Worm (Caenorhabditis elegans): ENCODE results near the gene pas-2.

The pas-2 gene

DNA sequence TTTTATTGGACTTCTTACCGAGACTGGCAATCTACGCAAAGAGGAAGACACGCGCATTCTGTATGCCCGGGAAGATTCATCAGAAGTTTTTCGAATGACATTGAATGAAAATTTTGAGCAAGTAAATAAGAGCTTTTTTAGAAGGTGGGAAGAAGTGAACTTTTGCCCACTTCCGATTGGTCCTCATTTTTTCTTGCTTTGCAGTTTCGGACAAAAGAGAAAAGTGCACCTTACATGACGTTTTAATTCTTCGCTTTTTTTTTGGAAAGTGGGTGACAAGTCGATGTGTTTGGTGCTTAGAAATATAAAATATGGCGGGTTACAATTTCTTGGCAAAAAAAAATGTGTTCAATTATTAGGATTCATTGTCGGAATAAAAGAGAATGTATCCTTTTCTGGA, 34.2 kb downstream of the pas-2 start, which contains the start of gene secs-1:
secs-1 (minus strand) TSS at position 101 of the 400 bp plus-strand sequence.
- TF ChIP-seq zip-5 (tag; optimal IDR thresholded peaks at IDR 0.05) (no peak), gmeb-2 (tag; optimal IDR thresholded peaks at IDR 0.05) (no peak), Y22D7AL.16 (tag; optimal IDR thresholded peaks at IDR 0.05) (no peak), dve-1 (tag; optimal IDR thresholded peaks at IDR 0.05) (no peak)

DNA sequence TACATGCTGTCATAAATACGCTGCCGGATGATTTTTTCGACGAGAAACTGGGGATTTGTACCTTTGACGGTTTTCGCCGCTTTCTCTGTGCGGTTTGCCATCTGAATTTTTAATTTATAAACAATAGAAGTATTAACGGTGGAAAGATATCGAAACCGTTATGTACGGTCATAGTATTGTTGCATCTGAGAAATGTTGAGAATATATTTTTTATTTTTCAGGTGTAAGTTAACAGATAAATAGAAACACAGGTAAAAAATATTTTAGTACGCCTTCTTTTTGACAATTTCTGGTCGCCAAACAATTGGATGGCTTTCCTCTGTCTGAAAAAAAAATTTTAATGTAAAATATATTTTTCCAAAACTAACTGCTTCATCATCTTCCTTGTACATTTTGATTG, 35.8 kb downstream of the pas-2 start, which contains the start of gene prp-38:
prp-38 (minus strand) TSS at position 101 of the 400 bp plus-strand sequence.
- TF ChIP-seq dve-1 (tag; optimal IDR thresholded peaks at IDR 0.05) (no peak), sdc-2 (tag; optimal IDR thresholded peaks at IDR 0.05) (no peak), ceh-18 (tag; optimal IDR thresholded peaks at IDR 0.05) (no peak), ceh-14 (tag; optimal IDR thresholded peaks at IDR 0.05) (no peak), C38D4.7 (GFP tag; optimal IDR thresholded peaks at IDR 0.05) (no peak), hlh-30 (tag; optimal IDR thresholded peaks at IDR 0.05; ENCODE audit: insufficient read depth) (no peak), Y22D7AL.16 (tag; optimal IDR thresholded peaks at IDR 0.05) (no peak), madf-2 (tag; optimal IDR thresholded peaks at IDR 0.05) (no peak), eyg-1 (tag; optimal IDR thresholded peaks at IDR 0.05) (no peak)

DNA sequence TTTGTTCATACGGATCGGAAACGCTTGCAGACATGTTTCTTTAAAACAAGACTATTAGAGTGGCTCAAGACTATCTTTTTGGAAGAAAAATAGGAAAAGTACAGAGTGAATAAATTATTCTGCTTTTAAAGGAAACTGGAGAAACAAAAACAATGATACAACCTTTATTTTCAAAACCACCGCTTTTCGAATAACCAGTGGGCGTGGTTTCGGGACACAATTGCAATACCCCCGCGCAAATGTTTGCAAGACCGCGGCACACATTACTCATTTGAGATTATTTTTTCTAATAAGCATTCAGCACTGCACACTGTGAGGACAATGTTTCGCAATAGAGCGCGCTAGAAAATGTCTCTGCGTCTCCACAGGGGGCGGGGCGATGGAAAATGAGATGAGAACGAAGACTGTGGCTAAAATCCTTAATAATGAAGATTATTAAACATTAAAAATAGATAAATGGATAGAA, 37.7 kb downstream of the pas-2 start, which contains the start of gene plrg-1:
plrg-1 (minus strand) TSS at position 51 of the 466 bp plus-strand sequence.
- no peak for TF ChIP-seq hlh-13 (GFP tag; optimal IDR thresholded peaks at IDR 0.05)
- peak; percentile 79 for TF ChIP-seq madf-2 (tag; optimal IDR thresholded peaks at IDR 0.05)
- TF ChIP-seq gmeb-2 (tag; optimal IDR thresholded peaks at IDR 0.05) = peak; percentile 71
- TF ChIP-seq pat-9 (tag; optimal IDR thresholded peaks at IDR 0.05) = peak; percentile 83
- peak; percentile 94 for TF ChIP-seq ceh-34 (tag; optimal IDR thresholded peaks at IDR 0.05)
- peak; percentile 17 for TF ChIP-seq pros-1 (tag; optimal IDR thresholded peaks at IDR 0.05)
- peak; percentile 46 for TF ChIP-seq pqm-1 (tag; optimal IDR thresholded peaks at IDR 0.05)
- no peak for TF ChIP-seq nhr-11 (tag; optimal IDR thresholded peaks at IDR 0.05)
- TF ChIP-seq unc-86 (tag; optimal IDR thresholded peaks at IDR 0.05) = peak; percentile 85
- no peak for TF ChIP-seq pha-4 (tag; optimal IDR thresholded peaks at IDR 0.05)
- TF ChIP-seq ahr-1 (tag; optimal IDR thresholded peaks at IDR 0.05) = peak; percentile 73
- peak; percentile 22 for TF ChIP-seq fkh-10 (GFP tag; optimal IDR thresholded peaks at IDR 0.05)
- TF ChIP-seq unc-42 (tag; optimal IDR thresholded peaks at IDR 0.05) = peak; percentile 71
- TF ChIP-seq nhr-232 (tag; optimal IDR thresholded peaks at IDR 0.05) = peak; percentile 75
- TF ChIP-seq unc-3 (GFP tag; conservative IDR thresholded peaks at IDR 0.05) = peak; percentile 86
- TF ChIP-seq unc-3 (tag; optimal IDR thresholded peaks at IDR 0.05) = peak; percentile 86
- TF ChIP-seq ceh-45 (GFP tag; IDR thresholded peaks at IDR 0.05) = peak; percentile 76
- TF ChIP-seq elt-4 (tag; optimal IDR thresholded peaks at IDR 0.05) = no peak
- TF ChIP-seq sox-2 (GFP tag; IDR thresholded peaks at IDR 0.05) = peak; percentile 91
- TF ChIP-seq hlh-8 (tag; optimal IDR thresholded peaks at IDR 0.05) = peak; percentile 78
- peak; percentile 79 for TF ChIP-seq sdc-2 (tag; optimal IDR thresholded peaks at IDR 0.05)
- TF ChIP-seq ref-2 (tag; optimal IDR thresholded peaks at IDR 0.05) = peak; percentile 89
- TF ChIP-seq ztf-16 (tag; optimal IDR thresholded peaks at IDR 0.05) = peak; percentile 87
- TF ChIP-seq odd-2 (tag; optimal IDR thresholded peaks at IDR 0.05) = peak; percentile 37
- TF ChIP-seq rnt-1 (tag; optimal IDR thresholded peaks at IDR 0.05) = peak; percentile 90
- peak; percentile 82 for TF ChIP-seq ceh-6 (GFP tag; optimal IDR thresholded peaks at IDR 0.05)
- TF ChIP-seq fax-1 (tag; optimal IDR thresholded peaks at IDR 0.05) = peak; percentile 78
- no peak for TF ChIP-seq ceh-9 (tag; optimal IDR thresholded peaks at IDR 0.05)
- TF ChIP-seq Y22D7AL.16 (tag; optimal IDR thresholded peaks at IDR 0.05) = peak; percentile 63
- TF ChIP-seq ceh-24 (tag; optimal IDR thresholded peaks at IDR 0.05) = no peak
- peak; percentile 11 for TF ChIP-seq unc-55 (GFP tag; optimal IDR thresholded peaks at IDR 0.05)
- peak; percentile 67 for TF ChIP-seq hlh-15 (tag; optimal IDR thresholded peaks at IDR 0.05)
- TF ChIP-seq ceh-2 (tag; optimal IDR thresholded peaks at IDR 0.05) = peak; percentile 88
- TF ChIP-seq ttx-3 (tag; optimal IDR thresholded peaks at IDR 0.05) = peak; percentile 83
- peak; percentile 67 for TF ChIP-seq K02D7.2 (tag; optimal IDR thresholded peaks at IDR 0.05)
- peak; percentile 70 for TF ChIP-seq hlh-30 (tag; optimal IDR thresholded peaks at IDR 0.05; ENCODE audit: insufficient read depth)
- TF ChIP-seq pag-3 (tag; optimal IDR thresholded peaks at IDR 0.05; ENCODE audit: borderline replicate concordance) = peak; percentile 60
- peak; percentile 91 for TF ChIP-seq nfya-1 (tag; optimal IDR thresholded peaks at IDR 0.05)
- TF ChIP-seq lin-11 (tag; optimal IDR thresholded peaks at IDR 0.05) = peak; percentile 79
- peak; percentile 85 for TF ChIP-seq sox-4 (tag; optimal IDR thresholded peaks at IDR 0.05)
- peak; percentile 74 for TF ChIP-seq lim-6 (tag; optimal IDR thresholded peaks at IDR 0.05)
- TF ChIP-seq fkh-6 (tag; optimal IDR thresholded peaks at IDR 0.05) = peak; percentile 71
- peak; percentile 76 for TF ChIP-seq eyg-1 (tag; optimal IDR thresholded peaks at IDR 0.05)
